Worm (Caenorhabditis elegans) whole organism, L1 larva: ENCODE data around the gene asm-1.

Experiments
- C04F5.9 ChIP-seq: sonication (generic microtip); optimal IDR thresholded peaks from 2 replicates; lab custom pipeline; 2016; ENCODE audit warnings: missing genetic modification characterization, missing compliant biosample characterization
- F16B12.6 ChIP-seq: fragments of 150-350 bp; optimal IDR thresholded peaks from 2 replicates; lab custom pipeline; 2014; ENCODE audit warnings: missing biosample characterization, missing genetic modification characterization
- Y116A8C.19 ChIP-seq: sonication (generic microtip); optimal IDR thresholded peaks from 2 replicates; lab custom pipeline; 2016; ENCODE audit warnings: missing compliant biosample characterization, missing genetic modification characterization, borderline replicate concordance
- aha-1 ChIP-seq: fragments of 150-350 bp; optimal IDR thresholded peaks from 2 replicates; lab custom pipeline; 2014; ENCODE audit warnings: missing biosample characterization, missing genetic modification characterization
- alr-1 ChIP-seq: fragments of 200-800 bp; sonication (Bioruptor generic); optimal IDR thresholded peaks from 2 replicates; lab custom pipeline; 2018; ENCODE audit warnings: borderline replicate concordance, mild to moderate bottlenecking, missing genetic modification characterization, missing compliant biosample characterization
- aly-2 ChIP-seq: fragments of 150-350 bp; optimal IDR thresholded peaks from 2 replicates; lab custom pipeline; 2014; ENCODE audit warnings: missing biosample characterization, missing genetic modification characterization
- ama-1 ChIP-seq: fragments of 150-350 bp; optimal IDR thresholded peaks from 2 replicates; lab custom pipeline; 2014
- ceh-90 ChIP-seq: sonication (generic microtip); optimal IDR thresholded peaks from 2 replicates; lab custom pipeline; 2016; ENCODE audit warnings: missing genetic modification characterization, missing compliant biosample characterization
- ces-1 ChIP-seq: fragments of 150-350 bp; optimal IDR thresholded peaks from 2 replicates; lab custom pipeline; 2014; ENCODE audit warnings: missing biosample characterization, missing genetic modification reagents, missing genetic modification characterization
- dpl-1 ChIP-seq, 3 experiments: fragments of 150-350 bp in 2 of 3; sonication (generic microtip) in 1 of 3; optimal IDR thresholded peaks; 2 replicates each; lab custom pipeline; 2014 to 2017; ENCODE audit warnings: missing biosample characterization in 3 of 3, missing genetic modification characterization in 3 of 3, missing genetic modification reagents in 3 of 3
- efl-1 ChIP-seq, 4 experiments: fragments of 150-350 bp; optimal IDR thresholded peaks in 3 of 4; peaks in 1 of 4; 1 replicate in 1 of 4; 2 replicates in 3 of 4; lab custom pipeline; 2014; ENCODE audit warnings: missing biosample characterization in 2 of 4, missing genetic modification characterization in 2 of 4, missing genetic modification reagents in 2 of 4
- efl-3 ChIP-seq: fragments of 200-800 bp; sonication (Bioruptor generic); optimal IDR thresholded peaks from 2 replicates; lab custom pipeline; 2018; ENCODE audit warnings: mild to moderate bottlenecking, missing genetic modification characterization, missing compliant biosample characterization
- egl-27 ChIP-seq, 2 experiments: fragments of 150-350 bp in 1 of 2; sonication (generic microtip); optimal IDR thresholded peaks; 3 replicates each; lab custom pipeline; 2017 to 2018; ENCODE audit warnings: missing biosample characterization in 2 of 2, missing genetic modification characterization in 2 of 2, missing genetic modification reagents in 2 of 2
- elt-2 ChIP-seq: sonication (generic microtip); optimal IDR thresholded peaks from 2 replicates; lab custom pipeline; 2016; ENCODE audit warnings: missing genetic modification characterization, mild to moderate bottlenecking, inconsistent platforms, missing compliant biosample characterization, missing genetic modification reagents
- elt-3 ChIP-seq, 6 experiments: fragments of 150-350 bp in 1 of 6; sonication (generic microtip); optimal IDR thresholded peaks; 2 replicates each; lab custom pipeline; 2017 to 2018; ENCODE audit warnings: missing biosample characterization in 6 of 6, missing genetic modification characterization in 6 of 6, inconsistent platforms in 1 of 6
- ets-5 ChIP-seq: fragments of 200-800 bp; sonication (Bioruptor generic); IDR thresholded peaks from 2 replicates; pipeline ENCODE4 v1.3.6; 2022; ENCODE audit warnings: missing genetic modification characterization, missing compliant biosample characterization
- fkh-10 ChIP-seq: sonication (generic microtip); optimal IDR thresholded peaks from 2 replicates; lab custom pipeline; 2017; ENCODE audit warnings: missing biosample characterization, missing genetic modification reagents, missing genetic modification characterization
- fkh-4 ChIP-seq: sonication (generic microtip); optimal IDR thresholded peaks from 2 replicates; lab custom pipeline; 2016; ENCODE audit warnings: missing compliant biosample characterization, missing genetic modification characterization, borderline replicate concordance
- hlh-17 ChIP-seq: fragments of 200-800 bp; sonication (Bioruptor generic); optimal IDR thresholded peaks from 2 replicates; lab custom pipeline; 2018; ENCODE audit warnings: missing genetic modification characterization, mild to moderate bottlenecking, missing compliant biosample characterization, moderate library complexity, borderline replicate concordance
- hlh-4 ChIP-seq: sonication (generic microtip); optimal IDR thresholded peaks from 2 replicates; lab custom pipeline; 2016; ENCODE audit warnings: mild to moderate bottlenecking, missing genetic modification characterization, missing compliant biosample characterization
- irx-1 ChIP-seq: sonication (generic microtip); optimal IDR thresholded peaks from 2 replicates; lab custom pipeline; 2016; ENCODE audit warnings: missing genetic modification characterization, missing compliant biosample characterization
- lin-13 ChIP-seq: fragments of 150-350 bp; optimal IDR thresholded peaks from 2 replicates; lab custom pipeline; 2014; ENCODE audit warnings: missing biosample characterization, missing genetic modification reagents, missing genetic modification characterization
- lin-14 ChIP-seq: fragments of 200-800 bp; sonication (Bioruptor generic); optimal IDR thresholded peaks from 2 replicates; lab custom pipeline; 2018; ENCODE audit warnings: mild to moderate bottlenecking, missing genetic modification characterization, moderate library complexity, missing compliant biosample characterization
- lin-35 ChIP-seq, 2 experiments: fragments of 150-350 bp; optimal IDR thresholded peaks; 2 replicates each; lab custom pipeline; 2014; ENCODE audit warnings: missing biosample characterization in 2 of 2, missing genetic modification characterization in 2 of 2, missing genetic modification reagents in 2 of 2
- lir-3 ChIP-seq: sonication (generic microtip); optimal IDR thresholded peaks from 2 replicates; lab custom pipeline; 2016; ENCODE audit warnings: mild to moderate bottlenecking, missing genetic modification characterization, moderate library complexity, missing compliant biosample characterization; ENCODE audit not compliant: poor library complexity
- mdl-1 ChIP-seq, 2 experiments: fragments of 150-350 bp; optimal IDR thresholded peaks; 2 replicates each; lab custom pipeline; 2014 to 2017; ENCODE audit warnings: missing biosample characterization in 2 of 2, missing genetic modification characterization in 2 of 2, inconsistent platforms in 1 of 2
- mep-1 ChIP-seq: fragments of 150-350 bp; optimal IDR thresholded peaks from 2 replicates; lab custom pipeline; 2014; ENCODE audit warnings: missing biosample characterization, missing genetic modification characterization
- nhr-237 ChIP-seq: fragments of 150-350 bp; optimal IDR thresholded peaks from 2 replicates; lab custom pipeline; 2014; ENCODE audit warnings: missing biosample characterization, missing genetic modification characterization
- nhr-47 ChIP-seq: sonication (generic microtip); optimal IDR thresholded peaks from 2 replicates; lab custom pipeline; 2016; ENCODE audit warnings: mild to moderate bottlenecking, missing genetic modification characterization, moderate library complexity, missing compliant biosample characterization
- nhr-76 ChIP-seq: sonication (generic microtip); optimal IDR thresholded peaks from 2 replicates; lab custom pipeline; 2017; ENCODE audit warnings: missing biosample characterization, missing genetic modification characterization
- nhr-77 ChIP-seq: fragments of 150-350 bp; optimal IDR thresholded peaks from 2 replicates; lab custom pipeline; 2014; ENCODE audit warnings: missing biosample characterization, missing genetic modification characterization
- nhr-84 ChIP-seq: sonication (generic microtip); optimal IDR thresholded peaks from 2 replicates; lab custom pipeline; 2017; ENCODE audit warnings: missing biosample characterization, missing genetic modification characterization
- nhr-85 ChIP-seq: sonication (generic microtip); peaks from one replicate; lab custom pipeline; 2016; ENCODE audit warnings: missing genetic modification characterization, inconsistent platforms, missing compliant biosample characterization
- pqm-1 ChIP-seq: sonication (generic microtip); optimal IDR thresholded peaks from 3 replicates; lab custom pipeline; 2017; ENCODE audit warnings: missing biosample characterization, missing genetic modification characterization
- rnt-1 ChIP-seq: sonication (generic microtip); optimal IDR thresholded peaks from 2 replicates; lab custom pipeline; 2016; ENCODE audit warnings: mild to moderate bottlenecking, missing genetic modification characterization, moderate library complexity, missing compliant biosample characterization
- skn-1 ChIP-seq: fragments of 150-350 bp; optimal IDR thresholded peaks from 2 replicates; lab custom pipeline; 2014; ENCODE audit warnings: missing biosample characterization, missing genetic modification characterization
- snpc-4 ChIP-seq: fragments of 150-350 bp; optimal IDR thresholded peaks from 2 replicates; lab custom pipeline; 2014; ENCODE audit warnings: missing biosample characterization, missing genetic modification characterization
- swsn-7 ChIP-seq: sonication (generic microtip); optimal IDR thresholded peaks from 2 replicates; lab custom pipeline; 2016; ENCODE audit warnings: missing genetic modification characterization, missing compliant biosample characterization
- tbx-2 ChIP-seq: sonication (generic microtip); optimal IDR thresholded peaks from 2 replicates; lab custom pipeline; 2016; ENCODE audit warnings: missing genetic modification characterization, missing compliant biosample characterization
- tlp-1 ChIP-seq: fragments of 150-350 bp; optimal IDR thresholded peaks from 2 replicates; lab custom pipeline; 2014; ENCODE audit warnings: missing biosample characterization, missing genetic modification characterization
- unc-130 ChIP-seq: fragments of 150-350 bp; optimal IDR thresholded peaks from 2 replicates; lab custom pipeline; 2017; ENCODE audit warnings: missing biosample characterization, missing genetic modification characterization, inconsistent platforms
- unc-62 ChIP-seq: fragments of 150-350 bp; optimal IDR thresholded peaks from 2 replicates; lab custom pipeline; 2014; ENCODE audit warnings: missing biosample characterization, missing genetic modification reagents, missing genetic modification characterization
- unc-98 ChIP-seq: fragments of 200-800 bp; sonication (Bioruptor generic); IDR thresholded peaks from 2 replicates; pipeline ENCODE4 v1.3.6; 2022; ENCODE audit warnings: missing genetic modification characterization, missing compliant biosample characterization
- ztf-11 ChIP-seq, 2 experiments: sonication (generic microtip); optimal IDR thresholded peaks; 2 replicates each; lab custom pipeline; 2016 to 2017; ENCODE audit warnings: missing genetic modification characterization in 2 of 2, missing biosample characterization in 1 of 2, missing compliant biosample characterization in 1 of 2
- ztf-4 ChIP-seq: fragments of 150-350 bp; optimal IDR thresholded peaks from 2 replicates; lab custom pipeline; 2014; ENCODE audit warnings: missing biosample characterization, missing genetic modification characterization

The asm-1 gene

ce11 chrII:6877881-6878280 is 32.0 kb upstream of the asm-1 start (continued):
- TF ChIP-seq ets-5 (GFP tag; lab: Robert Waterston, UW) (no peak), ama-1 (no peak), dpl-1 (GFP tag; optimal IDR thresholded peaks at IDR 0.05; lab: Kevin White, UChicago) (no peak), alr-1 (no peak), nhr-77 (no peak), efl-3 (GFP tag; lab: Kevin White, UChicago) (no peak), unc-130 (tag; lab: Kevin White, UChicago) (no peak), fkh-10 (no peak), ceh-90 (no peak), nhr-85 (tag; lab: Kevin White, UChicago) (peak; percentile 78), F16B12.6 (tag; lab: Kevin White, UChicago) (no peak), elt-3 (tag; optimal IDR thresholded peaks at IDR 0.05; lab: Kevin White, UChicago) (peak in 1 of 6 experiments; percentile 55), unc-62 (GFP tag; lab: Kevin White, UChicago) (no peak), tlp-1 (tag; lab: Kevin White, UChicago) (no peak), lin-13 (no peak), ztf-11 (tag; optimal IDR thresholded peaks at IDR 0.05; lab: Kevin White, UChicago) (no peak), ces-1 (GFP tag; lab: Kevin White, UChicago) (no peak)

ce11 chrII:6880067-6880466 is 29.8 kb upstream of the asm-1 start, which contains the start of gene C44B7.7:
TSS of gene C44B7.7 (minus strand) at chrII:6880167.
- no peak for TF ChIP-seq nhr-84 (tag; lab: Kevin White, UChicago)
- no peak for TF ChIP-seq snpc-4 (tag; lab: Kevin White, UChicago)

- TF ChIP-seq mep-1 (no peak), mdl-1 (tag; optimal IDR thresholded peaks at IDR 0.05; lab: Kevin White, UChicago) (no peak), lin-35 (GFP tag; optimal IDR thresholded peaks at IDR 0.05; lab: Kevin White, UChicago) (no peak), ztf-4 (no peak), irx-1 (tag; lab: Kevin White, UChicago) (no peak), efl-1 (optimal IDR thresholded peaks at IDR 0.05; lab: Kevin White, UChicago) (no peak), efl-1 (GFP tag; optimal IDR thresholded peaks at IDR 0.05 in 1 of 2; lab: Kevin White, UChicago) (peak in 1 of 2 experiments; percentile 85), aly-2 (tag; lab: Kevin White, UChicago) (no peak)
- TF ChIP-seq, all 84 proteins: peak for 1
Measured at ce11 chrII:6882335-6882734, 27.5 kb upstream of the asm-1 start.

- no peak for TF ChIP-seq lir-3
- TF ChIP-seq tbx-2 (tag; lab: Kevin White, UChicago), result no peak
- no peak for TF ChIP-seq alr-1
- no peak for TF ChIP-seq swsn-7 (tag; lab: Kevin White, UChicago)
- no peak for TF ChIP-seq hlh-17
- TF ChIP-seq fkh-10, result no peak
- peak; percentile 69 for TF ChIP-seq elt-2
- TF ChIP-seq pqm-1 (tag; lab: Kevin White, UChicago), result peak; percentile 58
- no peak for TF ChIP-seq nhr-47
- no peak for TF ChIP-seq efl-1 (optimal IDR thresholded peaks at IDR 0.05; lab: Kevin White, UChicago)
- TF ChIP-seq efl-1 (GFP tag; optimal IDR thresholded peaks at IDR 0.05 in 1 of 2; lab: Kevin White, UChicago), result peak in 1 of 2 experiments; percentile 68
- no peak for TF ChIP-seq rnt-1 (tag; lab: Kevin White, UChicago)
Measured at ce11 chrII:6883716-6884115, 26.2 kb upstream of the asm-1 start, which contains the start of gene pmp-1. TSS of gene pmp-1 (minus strand) at chrII:6883754.

ce11 chrII:6884568-6884967 is 25.3 kb upstream of the asm-1 start:
- TF ChIP-seq unc-98 (GFP tag; lab: Robert Waterston, UW), result no peak
- TF ChIP-seq fkh-4, result no peak
- TF ChIP-seq unc-130 (tag; lab: Kevin White, UChicago), result no peak
- TF ChIP-seq nhr-76, result no peak
- no peak for TF ChIP-seq lin-14 (GFP tag; lab: Kevin White, UChicago)
- no peak for TF ChIP-seq aly-2 (tag; lab: Kevin White, UChicago)
- TF ChIP-seq aha-1 (tag; lab: Kevin White, UChicago), result no peak
- no peak for TF ChIP-seq efl-1 (optimal IDR thresholded peaks at IDR 0.05; lab: Kevin White, UChicago)
- TF ChIP-seq efl-1 (GFP tag; optimal IDR thresholded peaks at IDR 0.05 in 1 of 2; lab: Kevin White, UChicago), result no peak
- no peak for TF ChIP-seq mdl-1 (tag; optimal IDR thresholded peaks at IDR 0.05; lab: Kevin White, UChicago)
- no peak for TF ChIP-seq unc-62 (GFP tag; lab: Kevin White, UChicago)
- no peak for TF ChIP-seq Y116A8C.19
- TF ChIP-seq ztf-11 (tag; optimal IDR thresholded peaks at IDR 0.05; lab: Kevin White, UChicago), result no peak
- TF ChIP-seq nhr-237 (tag; lab: Kevin White, UChicago), result no peak
- no peak for TF ChIP-seq nhr-84 (tag; lab: Kevin White, UChicago)
- no peak for TF ChIP-seq skn-1 (tag; lab: Kevin White, UChicago)
- TF ChIP-seq egl-27 (tag; optimal IDR thresholded peaks at IDR 0.05; lab: Kevin White, UChicago), result no peak
- TF ChIP-seq hlh-4 (tag; lab: Kevin White, UChicago), result no peak
- no peak for TF ChIP-seq C04F5.9
- no peak for TF ChIP-seq nhr-85 (tag; lab: Kevin White, UChicago)
- TF ChIP-seq fkh-10, result no peak
